Worm (Caenorhabditis elegans): ENCODE measurements around the gene hrg-9.

- TF ChIP-seq ceh-13 (GFP tag; optimal IDR thresholded peaks at IDR 0.05) (no peak), hmg-4 (GFP tag; optimal IDR thresholded peaks at IDR 0.05) (no peak), ama-1 (optimal IDR thresholded peaks at IDR 0.05) (no peak), F13C5.2 (tag; optimal IDR thresholded peaks at IDR 0.05) (no peak)
Measured at ce11 chrV:12995269-12995668, 32.1 kb upstream of the hrg-9 start, which contains the start of gene far-5.

Measured in whole organism, early embryonic.